Worm (Caenorhabditis elegans) whole organism, L1 larva: ENCODE data around the gene zer-1.

Experiments used
- hpl-2 ChIP-seq: fragments of 150-350 bp; optimal IDR thresholded peaks from 2 replicates; lab custom pipeline; 2014; ENCODE audit warnings: missing biosample characterization, missing genetic modification reagents, missing genetic modification characterization
- lsy-2 ChIP-seq, 2 experiments: fragments of 150-350 bp; optimal IDR thresholded peaks; 2 replicates each; lab custom pipeline; 2014; ENCODE audit warnings: missing biosample characterization in 2 of 2, missing genetic modification characterization in 2 of 2
- mdl-1 ChIP-seq, 2 experiments: fragments of 150-350 bp; optimal IDR thresholded peaks; 2 replicates each; lab custom pipeline; 2014 to 2017; ENCODE audit warnings: missing biosample characterization in 2 of 2, missing genetic modification characterization in 2 of 2, inconsistent platforms in 1 of 2
- nhr-12 ChIP-seq: sonication (generic microtip); optimal IDR thresholded peaks from 2 replicates; lab custom pipeline; 2017; ENCODE audit warnings: missing biosample characterization, missing genetic modification characterization

DNA sequence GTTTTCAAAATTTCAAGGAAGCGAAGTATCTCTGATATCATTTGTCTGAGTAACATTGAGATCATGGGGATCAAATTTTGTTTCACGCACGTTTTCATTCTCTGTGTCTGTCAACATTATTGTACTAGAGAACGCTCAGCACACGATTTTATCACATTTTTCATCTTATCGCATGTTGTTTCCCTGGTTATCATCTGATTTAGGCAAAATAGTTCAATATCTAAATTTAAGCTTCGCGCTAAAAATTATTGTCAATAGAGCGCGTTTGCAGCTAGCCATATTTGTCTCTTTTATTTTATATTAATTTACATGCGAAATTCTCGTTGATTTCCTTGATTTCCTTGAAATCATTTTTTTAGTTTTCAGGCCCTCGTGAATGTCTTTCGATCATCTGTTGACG, 41.1 kb downstream of the zer-1 start, which contains the start of gene K02F3.2:
- TF ChIP-seq nhr-12 (tag; lab: Kevin White, UChicago) (no peak), mdl-1 (tag; optimal IDR thresholded peaks at IDR 0.05; lab: Kevin White, UChicago) (peak in 1 of 2 experiments; percentile 43), lsy-2 (tag; optimal IDR thresholded peaks at IDR 0.05; lab: Kevin White, UChicago) (peak; percentile 40 to 70), hpl-2 (GFP tag; lab: Kevin White, UChicago) (no peak)
